Worm (Caenorhabditis elegans) whole organism, L4/young adult: Measurements from ENCODE around the gene Y60A3A.23.

Experiments used
- W03F9.2 ChIP-seq: fragments of 150-350 bp; optimal IDR thresholded peaks from 2 replicates; lab custom pipeline; 2014; ENCODE audit warnings: missing biosample characterization, missing genetic modification characterization
- him-1 ChIP-seq: sonication (generic microtip); optimal IDR thresholded peaks from 2 replicates; lab custom pipeline; 2016; ENCODE audit warnings: missing genotype, missing genetic modification reagents, missing genetic modification characterization, missing compliant biosample characterization

DNA sequence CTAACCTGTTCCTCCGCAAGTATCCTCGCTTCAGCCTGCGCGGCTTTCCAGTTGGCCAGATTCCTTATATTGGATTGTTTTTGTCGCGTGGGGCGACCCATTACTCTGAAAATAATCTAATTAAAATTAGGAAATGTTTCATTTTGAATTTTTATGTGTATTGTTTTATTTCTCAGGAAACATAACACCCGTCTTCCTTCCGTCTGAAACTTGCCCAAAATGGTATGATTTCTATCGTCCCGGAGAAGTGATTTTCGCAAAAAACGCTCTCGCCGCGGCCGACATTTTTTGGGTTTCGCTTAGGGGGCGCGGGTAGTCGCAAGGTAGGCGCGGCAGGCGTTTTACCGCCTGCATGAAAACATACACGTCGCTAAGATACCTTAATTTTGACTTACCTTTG lies 21.4 kb upstream of the Y60A3A.23 start, which contains the start of gene clec-260:
- no peak for TF ChIP-seq him-1 (tag; lab: Kevin White, UChicago)
- TF ChIP-seq W03F9.2 (tag; lab: Kevin White, UChicago), result no peak
